Worm (Caenorhabditis elegans): Measurements from ENCODE around the gene R12C12.10.
"Not testable (repeated sequence)": the region's sequence is repeated elsewhere in the genome, so short reads cannot be mapped to it uniquely, and the experiment has no call there.

DNA sequence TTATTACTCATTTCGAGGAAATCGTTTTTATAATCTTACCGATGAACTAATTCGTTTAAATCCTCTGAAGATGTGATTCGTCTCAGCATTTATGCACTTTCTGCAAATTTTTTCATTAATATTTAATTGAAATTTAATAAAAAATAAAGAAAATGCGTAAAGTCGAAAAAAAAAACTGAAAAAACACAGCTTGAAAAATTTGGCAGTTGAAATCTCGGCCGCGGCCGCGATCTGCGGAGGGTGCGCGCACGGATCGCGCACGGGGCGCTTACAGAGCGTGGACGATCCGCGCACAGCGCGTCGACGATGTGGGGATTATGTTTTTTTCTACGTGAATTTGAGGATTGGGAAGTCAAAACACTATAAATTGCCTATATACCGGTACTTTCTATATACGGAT is 34.2 kb downstream of the R12C12.10 start, which contains the start of gene ZK84.4:
- not testable (repeated sequence) for TF ChIP-seq W03F9.2, dao-5, him-1 (tag; optimal IDR thresholded peaks at IDR 0.05)
